Fruit fly (Drosophila melanogaster) whole organism, wandering third instar larva: ENCODE measurements around the gene Ggt-1.
A peak's percentile ranks its signal among the peaks of the same experiment; 100 is the strongest.

Experiments
- CG32264 ChIP-seq: fragments of 200-800 bp; sonication (Bioruptor generic); optimal IDR thresholded peaks from 2 replicates; lab custom pipeline; 2016; ENCODE audit warnings: missing biosample characterization, missing genetic modification characterization
- CG9705 ChIP-seq: fragments of 200-800 bp; sonication (Bioruptor generic); optimal IDR thresholded peaks from 2 replicates; lab custom pipeline; 2018; ENCODE audit warnings: missing biosample characterization, mild to moderate bottlenecking, missing genetic modification characterization
- CrebA ChIP-seq: fragments of 200-800 bp; sonication (Bioruptor generic); optimal IDR thresholded peaks from 2 replicates; lab custom pipeline; 2016; ENCODE audit warnings: missing biosample characterization, mild to moderate bottlenecking, missing genetic modification characterization, borderline replicate concordance
- Dfd ChIP-seq: fragments of >200 bp; optimal IDR thresholded peaks from 2 replicates; lab custom pipeline; 2017; ENCODE audit warnings: missing biosample characterization, missing genetic modification characterization
- HLH106 ChIP-seq: fragments of 200-800 bp; optimal IDR thresholded peaks from 3 replicates; lab custom pipeline; 2019; ENCODE audit warnings: missing biosample characterization, mild to moderate bottlenecking, missing genetic modification characterization, moderate library complexity
- Hnf4 ChIP-seq: fragments of 200-800 bp; sonication (Bioruptor generic); optimal IDR thresholded peaks from 2 replicates; lab custom pipeline; 2016; ENCODE audit warnings: missing biosample characterization, mild to moderate bottlenecking, missing genetic modification characterization
- Hr78 ChIP-seq: fragments of >200 bp; optimal IDR thresholded peaks from 2 replicates; lab custom pipeline; 2017; ENCODE audit warnings: missing biosample characterization, missing genetic modification characterization
- Hr83 ChIP-seq: fragments of 200-300 bp; sonication (Bioruptor generic); optimal IDR thresholded peaks from 2 replicates; lab custom pipeline; 2016; ENCODE audit warnings: missing biosample characterization, mild to moderate bottlenecking, missing genetic modification characterization, moderate library complexity; ENCODE audit not compliant: poor library complexity, severe bottlenecking
- Mio ChIP-seq: sonication (Bioruptor generic); optimal IDR thresholded peaks from 2 replicates; lab custom pipeline; 2016; ENCODE audit warnings: missing biosample characterization, missing genetic modification characterization
- Myc ChIP-seq: fragments of >200 bp; optimal IDR thresholded peaks from 2 replicates; lab custom pipeline; 2017
- N ChIP-seq: fragments of >200 bp; optimal IDR thresholded peaks from 2 replicates; lab custom pipeline; 2018; ENCODE audit warnings: missing biosample characterization, missing external identifiers, missing genetic modification characterization
- Rel ChIP-seq, 2 experiments: fragments of 200-800 bp; sonication (Bioruptor generic) in 1 of 2; optimal IDR thresholded peaks; 2 replicates in 1 of 2; 3 replicates in 1 of 2; lab custom pipeline; 2016 to 2019; ENCODE audit warnings: mild to moderate bottlenecking in 2 of 2, missing biosample characterization in 2 of 2, missing genetic modification characterization in 2 of 2, moderate library complexity in 1 of 2
- Sp1 ChIP-seq: fragments of 200-800 bp; sonication (Bioruptor generic); optimal IDR thresholded peaks from 3 replicates; lab custom pipeline; 2019; ENCODE audit warnings: missing biosample characterization, mild to moderate bottlenecking, missing genetic modification characterization, moderate library complexity
- Vsx2 ChIP-seq: fragments of 200-300, 225-300 bp; sonication (Bioruptor generic); optimal IDR thresholded peaks from 2 replicates; lab custom pipeline; 2018; ENCODE audit warnings: missing biosample characterization, missing genetic modification characterization; ENCODE audit not compliant: partially characterized antibody
- brk ChIP-seq: fragments of 200-800 bp; sonication (Bioruptor generic); optimal IDR thresholded peaks from 2 replicates; lab custom pipeline; 2016; ENCODE audit warnings: missing biosample characterization, mild to moderate bottlenecking, missing genetic modification characterization
- dl ChIP-seq, 2 experiments: fragments of 175-275, 200-275 bp in 1 of 2; fragments of 200-275 bp in 1 of 2; sonication (Bioruptor generic); optimal IDR thresholded peaks; lab custom pipeline; 2018; ENCODE audit warnings: mild to moderate bottlenecking in 2 of 2, missing biosample characterization in 2 of 2, missing genetic modification characterization in 2 of 2, moderate library complexity in 2 of 2; ENCODE audit not compliant: partially characterized antibody in 2 of 2, insufficient read depth in 1 of 2
- dmrt93B ChIP-seq: fragments of 200-800 bp; sonication (Bioruptor generic); optimal IDR thresholded peaks from 2 replicates; lab custom pipeline; 2018; ENCODE audit warnings: missing biosample characterization, mild to moderate bottlenecking, missing genetic modification characterization
- dsf ChIP-seq: sonication (Bioruptor generic); optimal IDR thresholded peaks from 2 replicates; lab custom pipeline; 2016; ENCODE audit warnings: missing biosample characterization, missing genetic modification characterization, borderline replicate concordance
- ey ChIP-seq: fragments of 200-800 bp; sonication (Bioruptor generic); optimal IDR thresholded peaks from 2 replicates; lab custom pipeline; 2016; ENCODE audit warnings: missing biosample characterization, missing genetic modification characterization
- foxo ChIP-seq, 2 experiments: fragments of 200-800 bp; sonication (Bioruptor generic); optimal IDR thresholded peaks; 2 replicates in 1 of 2; 3 replicates in 1 of 2; lab custom pipeline; 2016 to 2017; ENCODE audit warnings: missing biosample characterization in 2 of 2, missing genetic modification characterization in 2 of 2
- fru ChIP-seq: fragments of 200-800 bp; sonication (Bioruptor generic); optimal IDR thresholded peaks from 3 replicates; lab custom pipeline; 2016; ENCODE audit warnings: missing biosample characterization, mild to moderate bottlenecking, missing genetic modification characterization
- h ChIP-seq: fragments of 200-800 bp; sonication (Bioruptor generic); optimal IDR thresholded peaks from 3 replicates; lab custom pipeline; 2016; ENCODE audit warnings: missing biosample characterization, mild to moderate bottlenecking, missing genetic modification characterization
- jim ChIP-seq: fragments of 175-275, 200-325 bp; sonication (Bioruptor generic); optimal IDR thresholded peaks from 2 replicates; lab custom pipeline; 2016; ENCODE audit warnings: missing biosample characterization, mild to moderate bottlenecking, missing genetic modification characterization
- lola ChIP-seq: fragments of >200 bp; optimal IDR thresholded peaks from 2 replicates; lab custom pipeline; 2017; ENCODE audit warnings: missing biosample characterization, missing genetic modification characterization
- pan ChIP-seq: fragments of >200 bp; optimal IDR thresholded peaks from 2 replicates; lab custom pipeline; 2017
- psq ChIP-seq: fragments of 200-800 bp; sonication (Bioruptor generic); optimal IDR thresholded peaks from 3 replicates; lab custom pipeline; 2017; ENCODE audit warnings: missing biosample characterization, mild to moderate bottlenecking, missing genetic modification characterization, moderate library complexity
- sage ChIP-seq: fragments of 200-800 bp; sonication (Bioruptor generic); optimal IDR thresholded peaks from 2 replicates; lab custom pipeline; 2016; ENCODE audit warnings: missing biosample characterization, mild to moderate bottlenecking, missing genetic modification characterization
- usp ChIP-seq: fragments of >200 bp; optimal IDR thresholded peaks from 2 replicates; lab custom pipeline; 2017; ENCODE audit warnings: missing biosample characterization, missing genetic modification characterization
- woc ChIP-seq: sonication (Bioruptor generic); optimal IDR thresholded peaks from 2 replicates; lab custom pipeline; 2016; ENCODE audit warnings: missing biosample characterization, mild to moderate bottlenecking, missing genetic modification characterization

Ggt-1 gene

DNA sequence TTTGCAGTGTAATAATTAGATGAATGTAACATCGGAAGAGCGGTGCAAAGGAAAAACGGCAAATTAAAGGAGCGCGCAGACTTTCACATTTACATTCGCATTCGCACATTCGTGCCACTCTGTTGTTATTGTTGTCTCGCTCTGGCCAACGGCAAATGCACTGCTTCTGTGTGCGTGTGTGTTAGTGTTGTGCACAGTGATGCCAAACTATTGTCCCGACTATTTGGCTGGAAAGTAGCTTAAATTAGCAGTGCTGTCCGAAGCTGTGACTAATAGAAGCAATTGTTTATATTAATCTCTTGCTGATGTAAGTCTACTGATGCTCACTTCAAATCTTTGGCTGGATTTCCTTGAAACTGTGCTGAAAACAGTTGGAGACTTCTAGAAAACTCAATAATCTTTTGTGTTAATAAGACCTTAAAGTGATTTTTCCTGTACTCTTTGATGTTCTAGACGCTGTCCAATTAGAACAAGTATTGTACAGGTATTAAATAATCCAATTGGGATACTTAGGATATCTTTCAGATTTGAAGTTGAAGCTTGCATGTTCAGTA lies 3.7 kb upstream of the Ggt-1 start:
- TF ChIP-seq Myc (peak; percentile 87), lola (no peak), dmrt93B (GFP tag; lab: Kevin White, UChicago) (no peak), HLH106 (tag; lab: Kevin White, UChicago) (no peak), woc (GFP tag; lab: Kevin White, UChicago) (peak; percentile 82), psq (GFP tag; lab: Kevin White, UChicago) (peak; percentile 53)

DNA sequence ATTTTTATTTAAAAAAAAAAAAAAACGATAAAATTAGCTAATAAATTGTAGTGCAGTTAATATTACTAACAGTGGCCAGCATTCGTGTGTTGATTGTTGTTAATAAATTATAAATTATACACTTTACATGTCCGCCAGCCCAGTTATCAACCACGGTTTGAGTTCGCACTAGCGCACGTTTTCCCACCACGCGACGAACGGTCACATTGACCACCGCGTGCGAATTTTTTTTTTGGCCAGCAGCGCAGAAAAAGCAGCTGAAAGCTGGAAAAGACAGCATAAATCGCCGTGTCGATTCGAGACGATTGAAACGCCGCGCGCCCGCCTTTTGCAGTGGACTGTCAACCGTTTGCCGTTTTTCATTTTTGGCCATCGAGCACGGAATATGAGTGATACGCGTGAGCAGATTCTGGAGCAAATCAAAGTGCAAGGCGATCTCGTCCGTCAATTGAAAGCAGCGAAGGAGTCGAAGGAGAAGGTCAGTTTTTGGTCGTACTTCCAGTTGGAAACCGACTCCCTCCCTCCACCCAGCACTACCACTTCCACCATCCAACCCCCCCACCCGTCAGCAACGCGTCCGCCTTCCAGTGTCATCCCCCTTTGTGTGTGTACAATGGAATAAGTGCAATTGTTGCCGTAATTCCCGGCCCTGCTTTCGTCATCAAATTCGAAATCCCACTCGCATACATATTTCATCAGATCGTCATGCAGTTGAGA lies 3.0 kb upstream of the Ggt-1 start, which contains the start of the genes Bx and HisRS:
TSS of gene Bx (plus strand) at position 224 of the 717 bp plus-strand sequence.
TSS of gene HisRS (plus strand) at position 224 of the 717 bp plus-strand sequence.
- no peak for TF ChIP-seq woc (GFP tag; lab: Kevin White, UChicago)
- peak; percentile 60 for TF ChIP-seq Myc

DNA sequence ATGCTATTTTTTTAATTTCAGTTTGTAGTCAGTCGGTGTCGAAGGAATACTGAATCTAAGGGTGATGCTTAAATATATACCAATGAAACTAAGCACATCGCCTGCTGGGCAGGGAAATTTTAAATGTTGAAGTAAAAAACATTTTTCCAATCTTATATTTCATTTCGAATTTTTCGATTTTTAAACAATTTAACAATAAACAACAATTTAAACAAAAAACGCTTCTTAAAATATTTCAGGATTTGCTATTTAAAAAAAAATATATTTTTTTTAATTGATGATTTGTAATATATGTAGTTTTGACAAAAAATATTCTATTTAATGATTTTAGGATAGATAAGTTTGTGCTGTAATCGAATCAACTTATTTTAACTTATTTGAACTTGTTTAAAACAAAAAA lies 2.4 kb upstream of the Ggt-1 start, which contains the start of gene CG6470:
TSS of gene CG6470 (minus strand) at position 101 of the 400 bp plus-strand sequence.
- TF ChIP-seq N (GFP tag; lab: Kevin White, UChicago): no peak
- TF ChIP-seq foxo (GFP tag; optimal IDR thresholded peaks at IDR 0.05; lab: Kevin White, UChicago): no peak
- no peak for TF ChIP-seq CG32264 (GFP tag; lab: Kevin White, UChicago)
- TF ChIP-seq dmrt93B (GFP tag; lab: Kevin White, UChicago): no peak
- TF ChIP-seq h (GFP tag; lab: Kevin White, UChicago): no peak
- TF ChIP-seq Mio (GFP tag; lab: Kevin White, UChicago): no peak
- TF ChIP-seq CrebA (GFP tag; lab: Kevin White, UChicago): no peak
- TF ChIP-seq usp (GFP tag; lab: Kevin White, UChicago): no peak
- TF ChIP-seq CG9705: no peak
- TF ChIP-seq brk (GFP tag; lab: Kevin White, UChicago): no peak
- TF ChIP-seq Hr83: no peak
- no peak for TF ChIP-seq woc (GFP tag; lab: Kevin White, UChicago)
- TF ChIP-seq Dfd (GFP tag; lab: Kevin White, UChicago): no peak
- TF ChIP-seq jim (GFP tag; lab: Kevin White, UChicago): no peak
- TF ChIP-seq Myc: no peak
- TF ChIP-seq Hnf4: no peak
- TF ChIP-seq fru (GFP tag; lab: Kevin White, UChicago): no peak
- TF ChIP-seq dsf (GFP tag; lab: Kevin White, UChicago): no peak
- no peak for TF ChIP-seq pan (lab: Kevin White, UChicago)

DNA sequence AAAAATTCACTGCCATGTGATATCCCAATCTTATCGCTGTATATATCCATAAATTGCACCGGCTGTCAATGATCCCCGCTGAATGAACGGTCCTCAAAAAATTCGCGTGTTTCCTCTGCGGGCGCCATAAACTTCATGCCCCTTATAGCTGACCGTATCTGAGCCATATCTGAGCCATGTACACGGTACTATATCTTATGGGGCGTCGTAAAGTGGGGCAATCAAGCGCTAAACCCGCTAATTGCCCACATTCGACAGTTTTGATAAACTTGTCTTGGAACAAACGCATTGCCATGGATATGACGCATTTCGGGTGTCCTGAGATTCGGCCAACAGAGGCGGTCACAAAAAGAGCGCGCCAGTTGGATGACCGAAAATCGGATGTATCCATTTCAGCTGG lies 1.4 kb downstream of the Ggt-1 start:
- TF ChIP-seq fru (GFP tag; lab: Kevin White, UChicago) (no peak), Myc (no peak), Sp1 (GFP tag; lab: Kevin White, UChicago) (peak; percentile 30)

DNA sequence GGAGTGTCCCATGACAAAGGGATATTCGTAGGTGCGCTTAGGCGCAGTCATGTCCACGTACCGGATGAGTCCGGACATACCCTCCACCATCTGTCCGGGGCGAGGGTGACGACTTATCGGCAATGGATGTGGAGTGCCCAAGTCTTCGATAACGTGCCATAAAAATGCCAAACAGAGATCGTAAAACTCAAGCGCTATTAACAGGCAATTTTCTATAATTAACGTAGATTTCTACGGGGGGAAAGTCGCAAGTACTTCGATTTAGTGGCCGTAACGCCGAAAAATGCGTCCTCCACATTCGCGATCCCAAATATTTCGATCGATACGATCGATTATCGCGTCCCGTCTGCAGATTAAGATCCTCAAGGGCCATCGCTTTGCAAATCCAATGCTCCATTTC lies 2.9 kb downstream of the Ggt-1 start:
- TF ChIP-seq ey (GFP tag; lab: Kevin White, UChicago) (no peak), psq (GFP tag; lab: Kevin White, UChicago) (no peak), Hr83 (no peak), sage (no peak), Sp1 (GFP tag; lab: Kevin White, UChicago) (peak; percentile 1), dl (GFP tag; optimal IDR thresholded peaks at IDR 0.05; lab: Kevin White, UChicago; ENCODE audit: insufficient read depth in 1 of 2, partially characterized antibody in 2 of 2) (no peak), Hr78 (GFP tag; lab: Kevin White, UChicago) (no peak), Rel (GFP tag; optimal IDR thresholded peaks at IDR 0.05; lab: Kevin White, UChicago) (no peak), Rel (tag; optimal IDR thresholded peaks at IDR 0.05; lab: Kevin White, UChicago) (no peak)

DNA sequence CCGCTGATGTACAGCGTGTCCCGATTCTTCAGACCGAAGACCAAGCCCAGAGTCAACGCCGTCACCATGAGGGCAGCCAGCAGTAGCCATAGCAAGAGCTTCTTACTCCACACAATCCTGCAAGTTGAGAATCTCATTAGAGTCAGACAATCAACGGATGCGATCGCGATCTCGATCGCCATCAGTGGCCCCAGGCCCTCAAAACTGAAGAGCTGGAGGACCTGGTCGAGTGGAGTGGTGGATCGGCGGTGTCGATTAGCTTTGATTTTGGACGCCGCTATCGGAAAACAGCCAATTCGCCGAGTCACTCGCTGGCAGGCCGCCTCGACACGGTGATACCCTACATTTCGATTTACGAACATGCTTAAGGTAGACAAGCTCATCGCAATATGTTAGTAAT lies 3.8 kb downstream of the Ggt-1 start:
- TF ChIP-seq jim (GFP tag; lab: Kevin White, UChicago) (no peak), Vsx2 (no peak), woc (GFP tag; lab: Kevin White, UChicago) (no peak), Rel (GFP tag; optimal IDR thresholded peaks at IDR 0.05; lab: Kevin White, UChicago) (no peak), Rel (tag; optimal IDR thresholded peaks at IDR 0.05; lab: Kevin White, UChicago) (no peak), ey (GFP tag; lab: Kevin White, UChicago) (no peak), Hr83 (no peak), pan (lab: Kevin White, UChicago) (no peak), N (GFP tag; lab: Kevin White, UChicago) (no peak), Mio (GFP tag; lab: Kevin White, UChicago) (no peak)
